Worm (Caenorhabditis elegans) whole organism, L4/young adult: Measurements from ENCODE around the gene K09E9.7.
A peak's percentile ranks its signal among the peaks of the same experiment; 100 is the strongest.

Source experiments
- W03F9.2 ChIP-seq: fragments of 150-350 bp; optimal IDR thresholded peaks from 2 replicates; lab custom pipeline; 2014; ENCODE audit warnings: missing biosample characterization, missing genetic modification characterization
- dao-5 ChIP-seq: sonication (generic microtip); optimal IDR thresholded peaks from 2 replicates; lab custom pipeline; 2016; ENCODE audit warnings: missing genotype, missing genetic modification characterization, moderate library complexity, missing compliant biosample characterization
- him-1 ChIP-seq: sonication (generic microtip); optimal IDR thresholded peaks from 2 replicates; lab custom pipeline; 2016; ENCODE audit warnings: missing genotype, missing genetic modification reagents, missing genetic modification characterization, missing compliant biosample characterization

Gene K09E9.7

ce11 chrX:15640603-15641002, at the start of gene K09E9.7:
K09E9.7 (plus strand) TSS chrX:15640903.
- TF ChIP-seq dao-5 (tag; lab: Kevin White, UChicago) (no peak), him-1 (tag; lab: Kevin White, UChicago) (no peak), W03F9.2 (tag; lab: Kevin White, UChicago) (no peak)

ce11 chrX:15591068-15591467, 49.6 kb upstream of the K09E9.7 start, which contains the start of gene usp-33:
usp-33 (plus strand) TSS chrX:15591368.
- TF ChIP-seq him-1 (tag; lab: Kevin White, UChicago) (no peak), dao-5 (tag; lab: Kevin White, UChicago) (no peak), W03F9.2 (tag; lab: Kevin White, UChicago) (no peak)

ce11 chrX:15593366-15593765, 47.3 kb upstream of the K09E9.7 start:
- TF ChIP-seq him-1 (tag; lab: Kevin White, UChicago) (no peak), dao-5 (tag; lab: Kevin White, UChicago) (no peak), W03F9.2 (tag; lab: Kevin White, UChicago) (no peak)

- TF ChIP-seq W03F9.2 (tag; lab: Kevin White, UChicago) (no peak), him-1 (tag; lab: Kevin White, UChicago) (no peak), dao-5 (tag; lab: Kevin White, UChicago) (no peak)
Measured at ce11 chrX:15594019-15594418, 46.7 kb upstream of the K09E9.7 start.

ce11 chrX:15597077-15597476, 43.6 kb upstream of the K09E9.7 start, which contains the start of gene K09A9.8:
K09A9.8 (minus strand) TSS chrX:15597177.
- TF ChIP-seq W03F9.2 (tag; lab: Kevin White, UChicago) (no peak), him-1 (tag; lab: Kevin White, UChicago) (no peak), dao-5 (tag; lab: Kevin White, UChicago) (no peak)

ce11 chrX:15598661-15599384, 41.9 kb upstream of the K09E9.7 start:
- TF ChIP-seq him-1 (tag; lab: Kevin White, UChicago) (no peak), dao-5 (tag; lab: Kevin White, UChicago) (no peak), W03F9.2 (tag; lab: Kevin White, UChicago) (no peak)

- TF ChIP-seq dao-5 (tag; lab: Kevin White, UChicago) (no peak), W03F9.2 (tag; lab: Kevin White, UChicago) (no peak), him-1 (tag; lab: Kevin White, UChicago) (no peak)
Measured at ce11 chrX:15599925-15600324, 40.8 kb upstream of the K09E9.7 start.

ce11 chrX:15600512-15601117, 40.1 kb upstream of the K09E9.7 start, which contains the start of gene ent-2:
ent-2 (plus strand) TSS chrX:15601067.
- no peak for TF ChIP-seq W03F9.2 (tag; lab: Kevin White, UChicago)
- peak; percentile 68 for TF ChIP-seq him-1 (tag; lab: Kevin White, UChicago)
- TF ChIP-seq dao-5 (tag; lab: Kevin White, UChicago): no peak

- no peak for TF ChIP-seq W03F9.2 (tag; lab: Kevin White, UChicago)
- no peak for TF ChIP-seq him-1 (tag; lab: Kevin White, UChicago)
- no peak for TF ChIP-seq dao-5 (tag; lab: Kevin White, UChicago)
Measured at ce11 chrX:15604236-15604635, 36.5 kb upstream of the K09E9.7 start.

ce11 chrX:15606585-15607276, 34.0 kb upstream of the K09E9.7 start, which contains the start of gene rab-14:
rab-14 (minus strand) TSS chrX:15606635.
- TF ChIP-seq W03F9.2 (tag; lab: Kevin White, UChicago) (no peak), him-1 (tag; lab: Kevin White, UChicago) (peak; percentile 54), dao-5 (tag; lab: Kevin White, UChicago) (peak; percentile 50)

ce11 chrX:15607498-15608019, 33.1 kb upstream of the K09E9.7 start, which contains the start of gene nipi-3:
nipi-3 (plus strand) TSS chrX:15607969.
- TF ChIP-seq him-1 (tag; lab: Kevin White, UChicago) (peak; percentile 82), dao-5 (tag; lab: Kevin White, UChicago) (no peak), W03F9.2 (tag; lab: Kevin White, UChicago) (peak; percentile 86)

- no peak for TF ChIP-seq W03F9.2 (tag; lab: Kevin White, UChicago)
- no peak for TF ChIP-seq dao-5 (tag; lab: Kevin White, UChicago)
- no peak for TF ChIP-seq him-1 (tag; lab: Kevin White, UChicago)
Measured at ce11 chrX:15608593-15608992, 32.1 kb upstream of the K09E9.7 start.
